Fruit fly (Drosophila melanogaster): Measurements from ENCODE around the gene CG45066.

Gene CG45066

dm6 chr3L:3124939-3125648 is 14.1 kb upstream of the CG45066 start:
- TF ChIP-seq Hnf4 (GFP tag; optimal IDR thresholded peaks at IDR 0.05): no peak
- peak; percentile 7 for TF ChIP-seq woc (GFP tag; optimal IDR thresholded peaks at IDR 0.05)
- TF ChIP-seq psq (GFP tag; optimal IDR thresholded peaks at IDR 0.05): no peak
- TF ChIP-seq Vsx2 (GFP tag; optimal IDR thresholded peaks at IDR 0.05; ENCODE audit: partially characterized antibody): peak; percentile 62

- TF ChIP-seq Myc (optimal IDR thresholded peaks at IDR 0.05) (no peak), usp (GFP tag; optimal IDR thresholded peaks at IDR 0.05) (no peak), h (GFP tag; optimal IDR thresholded peaks at IDR 0.05) (peak; percentile 4), pan (optimal IDR thresholded peaks at IDR 0.05) (no peak), Rel (GFP tag; optimal IDR thresholded peaks at IDR 0.05) (no peak), Rel (tag; optimal IDR thresholded peaks at IDR 0.05) (peak; percentile 1), foxo (GFP tag; optimal IDR thresholded peaks at IDR 0.05) (peak in 1 of 2 experiments; percentile 27), CG32264 (GFP tag; optimal IDR thresholded peaks at IDR 0.05) (no peak)
Measured at dm6 chr3L:3124519-3124918, 13.5 kb upstream of the CG45066 start.

DNA sequence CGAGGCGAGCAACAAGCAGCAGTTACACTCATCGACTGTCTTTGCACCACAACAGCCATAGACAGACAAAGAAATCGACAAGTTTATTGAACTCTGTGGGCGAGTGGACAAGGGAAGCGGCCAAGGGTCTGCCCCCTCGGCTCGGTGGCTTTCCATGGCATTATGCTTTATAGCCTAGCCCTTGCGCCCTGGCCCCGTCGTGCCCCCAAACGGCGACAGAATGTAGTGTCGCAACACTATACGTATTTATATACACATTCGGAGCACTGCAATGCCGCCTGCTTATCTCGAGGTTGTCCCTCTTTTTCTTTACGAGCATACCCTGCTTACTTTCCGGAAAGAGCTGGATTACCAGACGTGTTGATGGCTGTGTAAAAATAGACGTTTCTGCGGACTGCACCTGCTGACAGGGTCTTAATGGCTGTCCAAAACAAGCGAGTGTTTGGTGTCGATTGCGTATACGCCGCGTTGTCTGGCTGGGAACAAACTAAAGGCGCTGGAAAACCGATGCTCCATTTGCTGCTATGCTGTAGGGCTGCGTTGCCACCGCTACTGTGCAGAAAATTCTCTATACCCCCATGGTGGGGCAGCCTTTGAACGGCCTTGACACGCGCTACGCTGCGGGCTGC is 11.8 kb upstream of the CG45066 start:
- TF ChIP-seq sv (GFP tag; optimal IDR thresholded peaks at IDR 0.05) (no peak), Hnf4 (GFP tag; optimal IDR thresholded peaks at IDR 0.05) (no peak), foxo (GFP tag; optimal IDR thresholded peaks at IDR 0.05) (no peak), Jra (GFP tag; optimal IDR thresholded peaks at IDR 0.05) (no peak), woc (GFP tag; optimal IDR thresholded peaks at IDR 0.05) (no peak), Hr83 (GFP tag; optimal IDR thresholded peaks at IDR 0.05; ENCODE audit: poor library complexity, severe bottlenecking) (no peak), Vsx2 (GFP tag; optimal IDR thresholded peaks at IDR 0.05; ENCODE audit: partially characterized antibody) (no peak), N (GFP tag; optimal IDR thresholded peaks at IDR 0.05) (no peak), dmrt93B (GFP tag; optimal IDR thresholded peaks at IDR 0.05) (no peak), br (GFP tag; optimal IDR thresholded peaks at IDR 0.05) (no peak), CG32264 (GFP tag; optimal IDR thresholded peaks at IDR 0.05) (no peak), pan (optimal IDR thresholded peaks at IDR 0.05) (no peak), tai (GFP tag; optimal IDR thresholded peaks at IDR 0.05) (no peak), usp (GFP tag; optimal IDR thresholded peaks at IDR 0.05) (no peak), fru (GFP tag; optimal IDR thresholded peaks at IDR 0.05) (no peak), h (GFP tag; optimal IDR thresholded peaks at IDR 0.05) (no peak), sage (GFP tag; optimal IDR thresholded peaks at IDR 0.05) (no peak)

DNA sequence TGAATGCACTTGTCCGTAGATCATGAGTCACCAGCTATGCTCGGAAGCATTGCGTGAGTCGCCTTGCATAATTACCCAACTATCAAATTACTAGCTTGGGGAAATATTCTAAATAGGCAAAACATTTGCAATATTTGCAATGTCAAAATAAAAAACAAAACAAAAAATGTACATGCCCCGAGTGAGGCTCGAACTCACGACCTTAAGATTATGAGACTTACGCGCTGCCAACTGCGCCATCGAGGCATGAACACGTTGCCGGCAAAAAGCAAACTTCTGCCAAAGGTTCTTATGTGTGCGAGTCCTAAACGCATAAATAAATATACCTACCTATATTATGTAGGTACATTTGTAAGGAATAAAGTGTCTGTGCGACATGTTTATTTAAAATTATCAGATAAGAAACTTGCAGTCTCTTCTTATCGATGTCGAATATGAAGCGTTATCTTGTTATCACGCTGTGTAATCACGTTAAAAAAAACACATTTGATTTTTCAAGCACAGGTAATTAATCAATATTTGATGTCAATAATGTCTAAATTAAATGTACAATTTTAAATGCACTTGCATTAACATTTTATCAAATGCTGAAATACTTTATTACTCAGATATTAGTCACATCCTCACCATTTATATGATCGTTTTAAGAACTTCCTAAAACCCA is 10.9 kb upstream of the CG45066 start:
- TF ChIP-seq dmrt93B (GFP tag; optimal IDR thresholded peaks at IDR 0.05): no peak
- TF ChIP-seq Sp1 (GFP tag; optimal IDR thresholded peaks at IDR 0.05): peak; percentile 8

- TF ChIP-seq OdsH (GFP tag; optimal IDR thresholded peaks at IDR 0.05): no peak
- TF ChIP-seq Sp1 (GFP tag; optimal IDR thresholded peaks at IDR 0.05): no peak
Measured at dm6 chr3L:3114367-3114766, 3.3 kb upstream of the CG45066 start, which contains the start of gene CG45067. CG45067 (minus strand) TSS chr3L:3114467.

DNA sequence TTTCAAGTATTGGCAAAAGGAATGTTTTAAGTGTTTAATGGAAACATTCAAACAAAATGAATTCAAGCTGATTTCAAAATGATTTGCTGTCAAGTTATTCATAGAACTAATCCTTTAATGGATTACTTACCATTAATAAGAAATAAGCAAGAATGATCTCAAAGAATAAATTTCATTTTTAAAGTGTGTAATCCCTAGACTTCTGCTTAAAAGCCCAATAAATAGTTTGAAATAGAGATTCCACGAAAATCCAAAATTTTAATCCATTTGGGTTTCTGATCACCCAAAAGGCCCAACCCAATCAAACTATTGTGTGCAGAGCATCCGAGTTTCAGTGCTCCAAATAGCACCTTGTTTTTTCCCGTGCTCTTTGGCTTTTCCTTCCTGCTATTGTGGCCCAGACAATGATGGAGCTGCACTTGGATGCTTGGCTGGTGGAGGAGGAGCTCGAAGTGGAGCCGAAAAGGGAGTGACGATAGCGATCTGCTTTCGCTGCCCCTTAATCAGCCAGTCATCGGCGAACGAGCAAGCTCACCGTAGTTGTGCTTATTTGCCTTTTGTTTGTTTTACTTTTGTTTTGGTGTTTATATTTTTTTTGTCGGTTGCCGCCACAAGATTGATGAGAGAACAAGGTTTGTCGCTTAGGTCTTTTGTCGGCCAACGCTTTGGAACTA is 1.5 kb downstream of the CG45066 start:
- TF ChIP-seq br (GFP tag; optimal IDR thresholded peaks at IDR 0.05): no peak
- TF ChIP-seq fru (GFP tag; optimal IDR thresholded peaks at IDR 0.05): no peak
- no peak for TF ChIP-seq sv (GFP tag; optimal IDR thresholded peaks at IDR 0.05)
- no peak for TF ChIP-seq foxo (GFP tag; optimal IDR thresholded peaks at IDR 0.05)
- TF ChIP-seq CrebA (GFP tag; optimal IDR thresholded peaks at IDR 0.05; ENCODE audit: borderline replicate concordance): no peak
- TF ChIP-seq ey (GFP tag; optimal IDR thresholded peaks at IDR 0.05): peak; percentile 22
- TF ChIP-seq psq (GFP tag; optimal IDR thresholded peaks at IDR 0.05): peak; percentile 81
- TF ChIP-seq Abd-B (GFP tag; optimal IDR thresholded peaks at IDR 0.05): no peak
- no peak for TF ChIP-seq lola (GFP tag; optimal IDR thresholded peaks at IDR 0.05)
- no peak for TF ChIP-seq CG32264 (GFP tag; optimal IDR thresholded peaks at IDR 0.05)
- TF ChIP-seq OdsH (GFP tag; optimal IDR thresholded peaks at IDR 0.05): no peak
- TF ChIP-seq pan (optimal IDR thresholded peaks at IDR 0.05): no peak
- TF ChIP-seq dl (GFP tag; optimal IDR thresholded peaks at IDR 0.05; ENCODE audit: insufficient read depth in 1 of 2, partially characterized antibody in 2 of 2): no peak
- TF ChIP-seq jim (GFP tag; optimal IDR thresholded peaks at IDR 0.05): no peak
- TF ChIP-seq GATAd (GFP tag; optimal IDR thresholded peaks at IDR 0.05): no peak
- peak; percentile 44 for TF ChIP-seq Dif (GFP tag; optimal IDR thresholded peaks at IDR 0.05; ENCODE audit: partially characterized antibody)
- TF ChIP-seq N (GFP tag; optimal IDR thresholded peaks at IDR 0.05): no peak
- TF ChIP-seq Hr78 (GFP tag; optimal IDR thresholded peaks at IDR 0.05): no peak
- no peak for TF ChIP-seq Mio (GFP tag; optimal IDR thresholded peaks at IDR 0.05)
- TF ChIP-seq woc (GFP tag; optimal IDR thresholded peaks at IDR 0.05): peak; percentile 85
- TF ChIP-seq dmrt93B (GFP tag; optimal IDR thresholded peaks at IDR 0.05): no peak
- no peak for TF ChIP-seq Myc (optimal IDR thresholded peaks at IDR 0.05)
- no peak for TF ChIP-seq usp (GFP tag; optimal IDR thresholded peaks at IDR 0.05)
- no peak for TF ChIP-seq Hr83 (GFP tag; optimal IDR thresholded peaks at IDR 0.05; ENCODE audit: poor library complexity, severe bottlenecking)
- TF ChIP-seq HLH106 (tag; optimal IDR thresholded peaks at IDR 0.05): peak; percentile 41
- peak; percentile 3 for TF ChIP-seq tai (GFP tag; optimal IDR thresholded peaks at IDR 0.05)
